Worm (Caenorhabditis elegans) whole organism, mixed stage, embryonic: ENCODE data around the gene ttm-1.

ENCODE experiments used
- blmp-1 ChIP-seq: fragments of 150-350 bp; optimal IDR thresholded peaks from 2 replicates; lab custom pipeline; 2014; ENCODE audit warnings: missing biosample characterization, missing genetic modification characterization
- ces-1 ChIP-seq: fragments of 150-350 bp; optimal IDR thresholded peaks from 2 replicates; lab custom pipeline; 2014; ENCODE audit warnings: missing biosample characterization, missing genetic modification reagents, missing genetic modification characterization
- nhr-12 ChIP-seq: fragments of 150-350 bp; optimal IDR thresholded peaks from 2 replicates; lab custom pipeline; 2014; ENCODE audit warnings: missing biosample characterization, missing genetic modification characterization
- unc-62 ChIP-seq: fragments of 150-350 bp; optimal IDR thresholded peaks from 2 replicates; lab custom pipeline; 2014; ENCODE audit warnings: missing biosample characterization, missing genetic modification reagents, missing genetic modification characterization

ce11 chrIII:12904987-12905541 lies 61.7 kb downstream of the ttm-1 start, which contains the start of gene cox-5A:
- TF ChIP-seq nhr-12 (tag; lab: Kevin White, UChicago) = no peak
- peak; percentile 83 for TF ChIP-seq unc-62 (GFP tag; lab: Kevin White, UChicago)
- TF ChIP-seq blmp-1 (tag; lab: Kevin White, UChicago) = no peak
- peak; percentile 96 for TF ChIP-seq ces-1 (GFP tag; lab: Kevin White, UChicago)
